Fruit fly (Drosophila melanogaster): ENCODE results near the gene Csp.
A peak's percentile ranks its signal among the peaks of the same experiment; 100 is the strongest.

The Csp gene

dm6 chr3L:22273529-22274301, 6.5 kb downstream of the Csp start, which contains the start of gene Srpk79D:
Gene Srpk79D (plus strand): TSS chr3L:22273985.
- TF ChIP-seq GATAd (GFP tag; optimal IDR thresholded peaks at IDR 0.05) (no peak), lola (GFP tag; optimal IDR thresholded peaks at IDR 0.05) (no peak), Dfd (GFP tag; optimal IDR thresholded peaks at IDR 0.05) (no peak), Hr78 (GFP tag; optimal IDR thresholded peaks at IDR 0.05) (no peak), HLH106 (tag; optimal IDR thresholded peaks at IDR 0.05) (no peak), CG32264 (GFP tag; optimal IDR thresholded peaks at IDR 0.05) (no peak), Jra (GFP tag; optimal IDR thresholded peaks at IDR 0.05) (no peak), sage (GFP tag; optimal IDR thresholded peaks at IDR 0.05) (no peak), jim (GFP tag; optimal IDR thresholded peaks at IDR 0.05) (no peak), pan (optimal IDR thresholded peaks at IDR 0.05) (no peak), dsf (GFP tag; optimal IDR thresholded peaks at IDR 0.05; ENCODE audit: borderline replicate concordance) (no peak), CrebA (GFP tag; optimal IDR thresholded peaks at IDR 0.05; ENCODE audit: borderline replicate concordance) (no peak), br (GFP tag; optimal IDR thresholded peaks at IDR 0.05) (no peak)

DNA sequence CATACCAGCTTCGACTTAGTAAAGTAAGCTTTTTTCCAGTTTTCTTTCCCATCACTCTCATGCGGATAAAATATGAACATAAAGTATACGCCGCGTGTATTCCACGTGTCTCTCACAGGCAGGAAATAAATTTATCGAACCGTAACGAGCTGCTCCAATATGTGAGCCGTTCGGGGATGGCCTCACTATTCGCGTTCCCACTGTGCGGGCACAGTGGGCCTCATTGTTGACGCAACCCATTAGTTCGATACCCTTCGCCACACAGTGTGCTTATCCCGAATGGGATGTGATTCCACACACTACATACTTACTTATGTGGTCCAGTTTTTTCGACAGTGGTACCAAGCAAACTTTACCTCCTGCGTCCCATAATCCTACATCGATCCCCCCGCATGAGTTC, 8.8 kb downstream of the Csp start:
- no peak for TF ChIP-seq dl (GFP tag; optimal IDR thresholded peaks at IDR 0.05; ENCODE audit: insufficient read depth in 1 of 2, partially characterized antibody in 2 of 2)
- TF ChIP-seq Myc (optimal IDR thresholded peaks at IDR 0.05): no peak

dm6 chr3L:22276614-22277013, 9.4 kb downstream of the Csp start:
- TF ChIP-seq br (GFP tag; optimal IDR thresholded peaks at IDR 0.05) (no peak), dsf (GFP tag; optimal IDR thresholded peaks at IDR 0.05; ENCODE audit: borderline replicate concordance) (no peak), CrebA (GFP tag; optimal IDR thresholded peaks at IDR 0.05; ENCODE audit: borderline replicate concordance) (no peak), Myc (optimal IDR thresholded peaks at IDR 0.05) (no peak), sv (GFP tag; optimal IDR thresholded peaks at IDR 0.05) (no peak), Rel (GFP tag; optimal IDR thresholded peaks at IDR 0.05) (no peak), Rel (tag; optimal IDR thresholded peaks at IDR 0.05) (no peak), Sp1 (GFP tag; optimal IDR thresholded peaks at IDR 0.05) (no peak), Vsx2 (GFP tag; optimal IDR thresholded peaks at IDR 0.05; ENCODE audit: partially characterized antibody) (no peak), dmrt93B (GFP tag; optimal IDR thresholded peaks at IDR 0.05) (no peak), fru (GFP tag; optimal IDR thresholded peaks at IDR 0.05) (no peak), h (GFP tag; optimal IDR thresholded peaks at IDR 0.05) (no peak), jim (GFP tag; optimal IDR thresholded peaks at IDR 0.05) (no peak), ey (GFP tag; optimal IDR thresholded peaks at IDR 0.05) (no peak), N (GFP tag; optimal IDR thresholded peaks at IDR 0.05) (no peak), brk (GFP tag; optimal IDR thresholded peaks at IDR 0.05) (no peak), CG9705 (GFP tag; optimal IDR thresholded peaks at IDR 0.05) (no peak)

dm6 chr3L:22277186-22277585, 10.0 kb downstream of the Csp start:
- no peak for TF ChIP-seq usp (GFP tag; optimal IDR thresholded peaks at IDR 0.05)
- TF ChIP-seq woc (GFP tag; optimal IDR thresholded peaks at IDR 0.05): no peak
- TF ChIP-seq sage (GFP tag; optimal IDR thresholded peaks at IDR 0.05): no peak
- TF ChIP-seq Hr83 (GFP tag; optimal IDR thresholded peaks at IDR 0.05; ENCODE audit: poor library complexity, severe bottlenecking): no peak
- TF ChIP-seq sv (GFP tag; optimal IDR thresholded peaks at IDR 0.05): peak; percentile 27
- no peak for TF ChIP-seq brk (GFP tag; optimal IDR thresholded peaks at IDR 0.05)
- no peak for TF ChIP-seq Myc (optimal IDR thresholded peaks at IDR 0.05)

dm6 chr3L:22287994-22288766, 21.0 kb downstream of the Csp start, which contains the start of the genes Hem and IleRS:
Gene Hem (minus strand): TSS chr3L:22288195.
Gene IleRS (plus strand): TSS chr3L:22288665.
- TF ChIP-seq Rel (GFP tag; optimal IDR thresholded peaks at IDR 0.05) (no peak), Rel (tag; optimal IDR thresholded peaks at IDR 0.05) (peak; percentile 44), h (GFP tag; optimal IDR thresholded peaks at IDR 0.05) (peak; percentile 82), CrebA (GFP tag; optimal IDR thresholded peaks at IDR 0.05; ENCODE audit: borderline replicate concordance) (no peak), OdsH (GFP tag; optimal IDR thresholded peaks at IDR 0.05) (peak; percentile 83), sv (GFP tag; optimal IDR thresholded peaks at IDR 0.05) (peak; percentile 79), br (GFP tag; optimal IDR thresholded peaks at IDR 0.05) (no peak), Abd-B (GFP tag; optimal IDR thresholded peaks at IDR 0.05) (no peak), woc (GFP tag; optimal IDR thresholded peaks at IDR 0.05) (peak; percentile 52), dsf (GFP tag; optimal IDR thresholded peaks at IDR 0.05; ENCODE audit: borderline replicate concordance) (peak; percentile 75), sage (GFP tag; optimal IDR thresholded peaks at IDR 0.05) (peak; percentile 52), Dfd (GFP tag; optimal IDR thresholded peaks at IDR 0.05) (no peak), pan (optimal IDR thresholded peaks at IDR 0.05) (no peak), CG9705 (GFP tag; optimal IDR thresholded peaks at IDR 0.05) (peak; percentile 74), ey (GFP tag; optimal IDR thresholded peaks at IDR 0.05) (peak; percentile 81), Dif (GFP tag; optimal IDR thresholded peaks at IDR 0.05; ENCODE audit: partially characterized antibody) (no peak), rgr (GFP tag; optimal IDR thresholded peaks at IDR 0.05) (peak; percentile 92), lola (GFP tag; optimal IDR thresholded peaks at IDR 0.05) (no peak), Vsx2 (GFP tag; optimal IDR thresholded peaks at IDR 0.05; ENCODE audit: partially characterized antibody) (no peak), usp (GFP tag; optimal IDR thresholded peaks at IDR 0.05) (no peak), psq (GFP tag; optimal IDR thresholded peaks at IDR 0.05) (peak; percentile 84), Sp1 (GFP tag; optimal IDR thresholded peaks at IDR 0.05) (peak; percentile 87), foxo (GFP tag; optimal IDR thresholded peaks at IDR 0.05) (peak in 1 of 2 experiments; percentile 91), GATAd (GFP tag; optimal IDR thresholded peaks at IDR 0.05) (peak; percentile 65), fru (GFP tag; optimal IDR thresholded peaks at IDR 0.05) (peak; percentile 84), dmrt93B (GFP tag; optimal IDR thresholded peaks at IDR 0.05) (no peak)

All from whole organism, wandering third instar larva.